Fruit fly (Drosophila melanogaster) whole organism, embryonic: ENCODE measurements around the gene Rad23.

ENCODE experiments used
- Abd-B ChIP-seq: fragments of 200-800 bp; sonication (Bioruptor generic); optimal IDR thresholded peaks from 2 replicates; lab custom pipeline; 2018; ENCODE audit warnings: missing biosample characterization, mild to moderate bottlenecking, missing genetic modification characterization, moderate library complexity
- Adf1 ChIP-seq: fragments of 200-800 bp; sonication (Bioruptor generic); IDR thresholded peaks from 2 replicates; pipeline ENCODE4 v1.3.6; 2022; ENCODE audit warnings: missing biosample characterization, missing genetic modification characterization
- B-H2 ChIP-seq: fragments of 200-800 bp; sonication (Bioruptor generic); optimal IDR thresholded peaks from 2 replicates; lab custom pipeline; 2018; ENCODE audit warnings: missing biosample characterization, mild to moderate bottlenecking, missing genetic modification characterization
- BEAF-32 ChIP-seq: fragments of 200-800 bp; sonication (Bioruptor generic); optimal IDR thresholded peaks from 3 replicates; lab custom pipeline; 2017; ENCODE audit warnings: missing biosample characterization, missing genetic modification characterization, mild to moderate bottlenecking, moderate library complexity, missing genetic modification reagents
- Bteb2 ChIP-seq: fragments of 200-800 bp; sonication (Bioruptor generic); optimal IDR thresholded peaks from 2 replicates; lab custom pipeline; 2016; ENCODE audit warnings: missing biosample characterization, missing genetic modification characterization
- CG10543 ChIP-seq: fragments of 200-800 bp; sonication (Bioruptor generic); optimal IDR thresholded peaks from 3 replicates; lab custom pipeline; 2017; ENCODE audit warnings: missing biosample characterization, mild to moderate bottlenecking, missing genetic modification characterization, moderate library complexity
- CG10959 ChIP-seq: fragments of 200-800 bp; sonication (Bioruptor generic); IDR thresholded peaks from 2 replicates; pipeline ENCODE4 v1.3.6; 2022; ENCODE audit warnings: missing biosample characterization, missing genetic modification characterization
- CG11456 ChIP-seq: fragments of 200-800 bp; sonication (Bioruptor generic); IDR thresholded peaks from 3 replicates; pipeline ENCODE4 v1.3.6; 2022; ENCODE audit warnings: missing biosample characterization, missing genetic modification characterization
- CG11695 ChIP-seq: fragments of 200-800 bp; sonication (Bioruptor generic); IDR thresholded peaks from 3 replicates; pipeline ENCODE4 v1.3.6; 2022; ENCODE audit warnings: missing biosample characterization, missing genetic modification characterization
- CG1233 ChIP-seq: fragments of 200-800 bp; sonication (Bioruptor generic); optimal IDR thresholded peaks from 4 replicates; lab custom pipeline; 2018; ENCODE audit warnings: missing biosample characterization, mild to moderate bottlenecking, missing genetic modification characterization
- CG15514 ChIP-seq: fragments of 200-800 bp; sonication (Bioruptor generic); optimal IDR thresholded peaks from 3 replicates; lab custom pipeline; 2017; ENCODE audit warnings: missing biosample characterization, missing genetic modification characterization, mild to moderate bottlenecking, moderate library complexity, missing genetic modification reagents
- CG15601 ChIP-seq: fragments of 200-800 bp; sonication (Bioruptor generic); optimal IDR thresholded peaks from 3 replicates; lab custom pipeline; 2019; ENCODE audit warnings: missing biosample characterization, mild to moderate bottlenecking, missing genetic modification characterization, moderate library complexity
- CG30431 ChIP-seq: fragments of 200-800 bp; sonication (Bioruptor generic); optimal IDR thresholded peaks from 2 replicates; lab custom pipeline; 2017; ENCODE audit warnings: missing biosample characterization, missing genetic modification characterization
- CG3281 ChIP-seq: fragments of 200-800 bp; sonication (Bioruptor generic); optimal IDR thresholded peaks from 3 replicates; lab custom pipeline; 2017; ENCODE audit warnings: missing biosample characterization, mild to moderate bottlenecking, missing genetic modification characterization
- CG34376 ChIP-seq: fragments of 200-800 bp; sonication (Bioruptor generic); optimal IDR thresholded peaks from 2 replicates; lab custom pipeline; 2018; ENCODE audit warnings: missing biosample characterization, mild to moderate bottlenecking, missing genetic modification characterization
- CG34422 ChIP-seq: fragments of 200-800 bp; sonication (Bioruptor generic); IDR thresholded peaks from 3 replicates; pipeline ENCODE4 v1.3.6; 2022; ENCODE audit warnings: missing biosample characterization, missing genetic modification characterization
- CG4424 ChIP-seq: fragments of 200-800 bp; sonication (Bioruptor generic); optimal IDR thresholded peaks from 3 replicates; lab custom pipeline; 2016; ENCODE audit warnings: missing biosample characterization, missing genetic modification characterization
- CG4617 ChIP-seq: fragments of 200-800 bp; sonication (Bioruptor generic); optimal IDR thresholded peaks from 3 replicates; lab custom pipeline; 2016; ENCODE audit warnings: missing biosample characterization, missing genetic modification characterization, borderline replicate concordance
- CG7271 ChIP-seq: fragments of 200-800 bp; sonication (Bioruptor generic); optimal IDR thresholded peaks from 2 replicates; lab custom pipeline; 2018; ENCODE audit warnings: missing biosample characterization, mild to moderate bottlenecking, missing genetic modification characterization, moderate library complexity
- CG7745 ChIP-seq: fragments of 200-800 bp; sonication (Bioruptor generic); optimal IDR thresholded peaks from 2 replicates; lab custom pipeline; 2018; ENCODE audit warnings: missing biosample characterization, mild to moderate bottlenecking, missing genetic modification characterization, moderate library complexity
- CoRest ChIP-seq: fragments of 200-800 bp; sonication (Bioruptor generic); optimal IDR thresholded peaks from 3 replicates; lab custom pipeline; 2018; ENCODE audit warnings: missing biosample characterization, mild to moderate bottlenecking, missing genetic modification characterization, moderate library complexity
- Dfd ChIP-seq, 2 experiments: fragments of >200 bp; optimal IDR thresholded peaks; 2 replicates each; lab custom pipeline; 2017; ENCODE audit warnings: missing biosample characterization in 2 of 2, missing genetic modification characterization in 2 of 2
- H2.0 ChIP-seq: fragments of 200-800 bp; sonication (Bioruptor generic); IDR thresholded peaks from 2 replicates; pipeline ENCODE4 v1.3.6; 2022; ENCODE audit warnings: missing biosample characterization, missing genetic modification characterization
- HLH54F ChIP-seq: fragments of 200-800 bp; sonication (Bioruptor generic); optimal IDR thresholded peaks from 3 replicates; lab custom pipeline; 2016; ENCODE audit warnings: missing biosample characterization, missing genetic modification characterization
- HmgZ ChIP-seq: fragments of 200-800 bp; sonication (Bioruptor generic); optimal IDR thresholded peaks from 2 replicates; lab custom pipeline; 2018; ENCODE audit warnings: missing biosample characterization, mild to moderate bottlenecking, missing genetic modification characterization
- Hr51 ChIP-seq, 2 experiments: fragments of 200-800 bp; sonication (Bioruptor generic); optimal IDR thresholded peaks; 2 replicates in 1 of 2; 3 replicates in 1 of 2; lab custom pipeline; 2016 to 2018; ENCODE audit warnings: missing biosample characterization in 2 of 2, missing genetic modification characterization in 2 of 2, mild to moderate bottlenecking in 1 of 2, moderate library complexity in 1 of 2
- Kr ChIP-seq: fragments of 200-800 bp; sonication (Bioruptor generic); optimal IDR thresholded peaks from 2 replicates; lab custom pipeline; 2017; ENCODE audit warnings: missing biosample characterization, mild to moderate bottlenecking, missing genetic modification characterization
- Nf-YC ChIP-seq: fragments of 200-800 bp; optimal IDR thresholded peaks from 3 replicates; lab custom pipeline; 2019; ENCODE audit warnings: missing biosample characterization, mild to moderate bottlenecking, missing genetic modification characterization, moderate library complexity
- Oaz ChIP-seq: fragments of 200-800 bp; sonication (Bioruptor generic); IDR thresholded peaks from 2 replicates; pipeline ENCODE4 v1.3.6; 2022; ENCODE audit warnings: missing biosample characterization, missing genetic modification characterization
- Sry-δ ChIP-seq: fragments of 200-800 bp; sonication (Bioruptor generic); optimal IDR thresholded peaks from 2 replicates; lab custom pipeline; 2016; ENCODE audit warnings: missing biosample characterization, missing genetic modification characterization
- Trl ChIP-seq, 3 experiments: fragments of >200 bp in 2 of 3; fragments of 200-800 bp in 1 of 3; sonication (Bioruptor generic) in 1 of 3; optimal IDR thresholded peaks; 2 replicates in 1 of 3; 3 replicates in 2 of 3; lab custom pipeline; 2016 to 2017; ENCODE audit warnings: missing biosample characterization in 1 of 3, missing genetic modification characterization in 1 of 3
- Usf ChIP-seq: fragments of 200-800 bp; sonication (Bioruptor generic); optimal IDR thresholded peaks from 2 replicates; lab custom pipeline; 2017; ENCODE audit warnings: missing genotype, missing biosample characterization, missing genetic modification characterization
- aop ChIP-seq: fragments of 200-800 bp; sonication (Bioruptor generic); IDR thresholded peaks from 2 replicates; pipeline ENCODE4 v1.3.6; 2022; ENCODE audit warnings: missing biosample characterization, missing genetic modification characterization
- cad ChIP-seq: fragments of >200 bp; optimal IDR thresholded peaks from 2 replicates; lab custom pipeline; 2017; ENCODE audit warnings: missing biosample characterization, missing genetic modification characterization
- chn ChIP-seq: fragments of 200-800 bp; sonication (Bioruptor generic); optimal IDR thresholded peaks from 2 replicates; lab custom pipeline; 2016; ENCODE audit warnings: missing biosample characterization, missing genetic modification characterization
- da ChIP-seq: fragments of 200-800 bp; sonication (Bioruptor generic); optimal IDR thresholded peaks from 2 replicates; lab custom pipeline; 2016; ENCODE audit warnings: missing biosample characterization, missing genetic modification characterization
- ems ChIP-seq: fragments of 200-800 bp; sonication (Bioruptor generic); optimal IDR thresholded peaks from 3 replicates; lab custom pipeline; 2016; ENCODE audit warnings: missing biosample characterization, missing genetic modification characterization
- ham ChIP-seq: fragments of 200-800 bp; sonication (Bioruptor generic); IDR thresholded peaks from 2 replicates; pipeline ENCODE4 v1.3.6; 2022; ENCODE audit warnings: missing biosample characterization, missing genetic modification characterization
- lbe ChIP-seq: fragments of 200-800 bp; sonication (Bioruptor generic); optimal IDR thresholded peaks from 2 replicates; lab custom pipeline; 2016; ENCODE audit warnings: missing biosample characterization, mild to moderate bottlenecking, missing genetic modification characterization
- onecut ChIP-seq: fragments of 200-800 bp; sonication (Bioruptor generic); IDR thresholded peaks from 2 replicates; pipeline ENCODE4 v1.3.6; 2022; ENCODE audit warnings: missing biosample characterization, missing genetic modification characterization
- otp ChIP-seq: fragments of 200-800 bp; sonication (Bioruptor generic); IDR thresholded peaks from 3 replicates; pipeline ENCODE4, ENCODE4 v1.3.6; 2022; ENCODE audit warnings: missing biosample characterization, missing genetic modification characterization
- pfk ChIP-seq: fragments of 200-800 bp; sonication (Bioruptor generic); optimal IDR thresholded peaks from 2 replicates; lab custom pipeline; 2018; ENCODE audit warnings: missing biosample characterization, mild to moderate bottlenecking, missing genetic modification characterization, moderate library complexity
- phol ChIP-seq: fragments of 200-800 bp; sonication (Bioruptor generic); optimal IDR thresholded peaks from 3 replicates; lab custom pipeline; 2018; ENCODE audit warnings: missing biosample characterization, mild to moderate bottlenecking, missing genetic modification characterization, moderate library complexity
- pzg ChIP-seq: fragments of 200-800 bp; sonication (Bioruptor generic); optimal IDR thresholded peaks from 3 replicates; lab custom pipeline; 2018; ENCODE audit warnings: missing biosample characterization, mild to moderate bottlenecking, missing genetic modification characterization, moderate library complexity
- schlank ChIP-seq: fragments of 200-800 bp; sonication (Bioruptor generic); optimal IDR thresholded peaks from 2 replicates; lab custom pipeline; 2018; ENCODE audit warnings: missing biosample characterization, mild to moderate bottlenecking, missing genetic modification characterization
- seq ChIP-seq: fragments of 200-800 bp; sonication (Bioruptor generic); IDR thresholded peaks from 2 replicates; pipeline ENCODE4 v1.3.6; 2022; ENCODE audit warnings: missing biosample characterization, missing genetic modification characterization
- sisA ChIP-seq: fragments of 200-800 bp; sonication (Bioruptor generic); IDR thresholded peaks from 2 replicates; pipeline ENCODE4 v1.3.6; 2022; ENCODE audit warnings: missing biosample characterization, missing genetic modification characterization
- sna ChIP-seq: fragments of 200-800 bp; sonication (Bioruptor generic); IDR thresholded peaks from 2 replicates; pipeline ENCODE4 v1.3.6; 2022; ENCODE audit warnings: missing biosample characterization, missing genetic modification characterization; ENCODE audit not compliant: partially characterized antibody
- usp ChIP-seq: fragments of >200 bp; optimal IDR thresholded peaks from 2 replicates; lab custom pipeline; 2017; ENCODE audit warnings: missing biosample characterization, missing genetic modification characterization
- zen ChIP-seq: fragments of 200-800 bp; sonication (Bioruptor generic); optimal IDR thresholded peaks from 3 replicates; lab custom pipeline; 2018; ENCODE audit warnings: missing biosample characterization, mild to moderate bottlenecking, missing genetic modification characterization, moderate library complexity

The Rad23 gene

DNA sequence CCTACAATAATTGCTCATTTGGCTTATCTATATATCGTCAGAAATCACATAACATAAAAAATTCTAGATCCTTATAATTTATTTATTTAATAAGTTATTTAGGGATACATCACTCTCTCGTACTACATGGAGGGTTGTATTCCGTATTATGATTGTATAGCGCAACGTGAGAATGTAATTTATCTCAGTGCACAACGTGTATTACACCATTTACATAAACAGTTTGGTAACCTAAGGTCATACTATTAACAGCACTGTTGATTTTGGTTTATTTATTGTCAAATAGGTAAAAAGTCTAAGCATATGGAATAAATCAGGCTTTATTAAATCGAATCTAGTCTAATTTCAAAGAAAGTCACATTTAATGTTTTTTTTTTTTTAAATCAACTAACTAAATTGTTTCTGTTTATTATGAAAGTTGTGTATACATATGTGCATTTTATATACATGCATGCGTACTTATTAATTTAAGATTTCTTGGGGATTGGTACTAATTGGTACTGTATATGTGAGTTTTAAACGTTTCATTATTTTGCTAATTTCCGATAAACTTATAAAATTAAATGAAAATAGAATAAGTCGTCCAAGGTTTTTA is 6.9 kb downstream of the Rad23 start, which contains the start of gene Rnf11 (continued):
- no peak for TF ChIP-seq ems (GFP tag; lab: Kevin White, UChicago)
- no peak for TF ChIP-seq onecut
- TF ChIP-seq phol (tag; lab: Kevin White, UChicago): peak; percentile 48
- TF ChIP-seq CG1233: no peak
- TF ChIP-seq H2.0 (GFP tag; lab: Robert Waterston, UW): no peak; the same call in 1 of the 2 replicates
- TF ChIP-seq CG10543 (GFP tag; lab: Kevin White, UChicago): no peak
- TF ChIP-seq lbe (GFP tag; lab: Kevin White, UChicago): no peak
- no peak for TF ChIP-seq seq (GFP tag; lab: Robert Waterston, UW)
- TF ChIP-seq Usf (GFP tag; lab: Kevin White, UChicago): no peak
- TF ChIP-seq CG15514 (GFP tag; lab: Kevin White, UChicago): no peak
- TF ChIP-seq Adf1: no peak
- TF ChIP-seq cad (GFP tag; lab: Kevin White, UChicago): no peak
- TF ChIP-seq ham (GFP tag; lab: Robert Waterston, UW): no peak
- TF ChIP-seq zen (tag; lab: Kevin White, UChicago): peak; percentile 45
- TF ChIP-seq CG3281 (GFP tag; lab: Kevin White, UChicago): no peak
- no peak for TF ChIP-seq Hr51 (GFP tag; optimal IDR thresholded peaks at IDR 0.05; lab: Kevin White, UChicago)
- no peak for TF ChIP-seq CG7745 (tag; lab: Kevin White, UChicago)
- TF ChIP-seq otp: no peak
- no peak for TF ChIP-seq sisA (GFP tag; lab: Robert Waterston, UW)
- TF ChIP-seq usp (GFP tag; lab: Kevin White, UChicago): no peak
- no peak for TF ChIP-seq Trl (optimal IDR thresholded peaks at IDR 0.05; lab: Kevin White, UChicago)
- no peak for TF ChIP-seq Trl (GFP tag; optimal IDR thresholded peaks at IDR 0.05; lab: Kevin White, UChicago)
- TF ChIP-seq Bteb2 (GFP tag; lab: Kevin White, UChicago): no peak
- TF ChIP-seq BEAF-32: peak; percentile 44
- peak; percentile 61 for TF ChIP-seq pzg (GFP tag; lab: Kevin White, UChicago)
- no peak for TF ChIP-seq CG11456 (GFP tag; lab: Robert Waterston, UW)
- no peak for TF ChIP-seq da (GFP tag; lab: Kevin White, UChicago)
- no peak for TF ChIP-seq CG34422 (GFP tag; lab: Robert Waterston, UW)
- no peak for TF ChIP-seq sna (GFP tag; lab: Robert Waterston, UW)
- TF ChIP-seq chn (GFP tag; lab: Kevin White, UChicago): no peak
- TF ChIP-seq Nf-YC (tag; lab: Kevin White, UChicago): no peak
- no peak for TF ChIP-seq CG34376 (GFP tag; lab: Kevin White, UChicago)
- TF ChIP-seq Sry-δ (GFP tag; lab: Kevin White, UChicago): peak; percentile 54
- TF ChIP-seq HmgZ: peak; percentile 12
- peak; percentile 36 for TF ChIP-seq CoRest
- TF ChIP-seq schlank (tag; lab: Kevin White, UChicago): no peak
- TF ChIP-seq CG4424 (GFP tag; lab: Kevin White, UChicago): no peak
- no peak for TF ChIP-seq HLH54F (GFP tag; lab: Kevin White, UChicago)
- TF ChIP-seq CG30431: no peak
- TF ChIP-seq Kr (GFP tag; lab: Kevin White, UChicago): no peak
- TF ChIP-seq aop (GFP tag; lab: Robert Waterston, UW): no peak
- TF ChIP-seq Abd-B: no peak
- TF ChIP-seq CG7271: no peak
- TF ChIP-seq pfk (GFP tag; lab: Kevin White, UChicago): peak; percentile 51
- TF ChIP-seq CG11695 (GFP tag; lab: Robert Waterston, UW): no peak
- TF ChIP-seq B-H2: peak; percentile 8
- peak; percentile 65 for TF ChIP-seq CG4617 (GFP tag; lab: Kevin White, UChicago)
- no peak for TF ChIP-seq CG15601 (tag; lab: Kevin White, UChicago)
- TF ChIP-seq CG10959 (GFP tag; lab: Robert Waterston, UW): no peak
- peak in 1 of 2 experiments; percentile 81 for TF ChIP-seq Dfd (GFP tag; optimal IDR thresholded peaks at IDR 0.05; lab: Kevin White, UChicago)
- TF ChIP-seq Oaz (GFP tag; lab: Robert Waterston, UW): no peak
